In the genomic region with DNA sequence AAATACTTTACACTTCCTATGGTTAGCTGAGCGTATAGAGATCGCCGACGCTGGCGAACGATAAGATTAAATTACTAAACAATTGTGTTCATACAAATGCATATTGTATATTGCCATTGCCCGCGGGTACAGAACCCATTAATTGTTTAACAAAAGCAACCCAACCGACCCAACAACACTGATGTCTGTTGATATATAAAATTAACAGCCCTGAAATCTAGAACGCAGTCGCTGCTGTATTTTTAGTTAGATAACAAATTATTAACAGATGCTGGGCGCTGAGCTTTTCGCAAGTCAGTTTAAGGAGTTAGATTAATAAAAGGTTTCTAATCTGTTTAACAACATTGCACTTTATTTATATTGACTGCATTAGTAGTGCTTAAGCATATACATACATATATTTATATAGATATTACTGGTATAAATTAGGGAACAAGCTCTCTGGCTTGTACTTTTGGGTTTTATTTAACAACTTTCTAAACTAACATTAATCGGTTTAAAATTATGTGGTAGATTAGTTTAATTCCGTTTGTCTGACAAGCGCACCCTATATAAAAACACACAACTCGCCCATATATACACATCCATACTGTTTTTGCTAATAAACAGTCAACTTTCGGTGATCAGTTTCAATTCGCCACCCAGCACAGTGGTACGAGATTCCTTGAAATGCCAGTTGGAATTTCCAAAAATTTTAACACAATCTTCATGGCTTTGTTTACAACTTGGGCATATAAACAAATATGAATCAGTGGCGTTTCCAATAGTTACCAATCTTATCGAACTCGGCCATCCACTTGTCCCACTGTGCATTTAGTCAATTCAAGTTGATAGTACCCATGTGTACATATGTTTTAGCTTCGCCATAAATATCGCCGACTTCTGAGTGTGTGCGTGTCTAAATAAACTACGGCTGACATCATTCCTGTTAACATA, we compare ENCODE assay signal across 5 fruit fly cellular contexts.
A peak's percentile ranks its signal among the peaks of the same experiment; 100 is the strongest.
TF ChIP-seq lines count a peak whose summit lies in the region.

No protein-coding gene starts in this region.

- TF ChIP-seq CTCF in whole organism, embryonic (GFP tag; optimal IDR thresholded peaks at IDR 0.05; lab: Kevin White, UChicago), result no peak

TF ChIP-seq in whole organism, adult, 20 proteins besides CTCF, POLR2A, EP300 and RAD21 (continues in another document):
- TF ChIP-seq CG11617 (GFP tag; optimal IDR thresholded peaks at IDR 0.05; lab: Kevin White, UChicago), result peak; percentile 60
- TF ChIP-seq ovo (GFP tag; optimal IDR thresholded peaks at IDR 0.05; lab: Kevin White, UChicago), result no peak
- TF ChIP-seq pad (GFP tag; optimal IDR thresholded peaks at IDR 0.05; lab: Kevin White, UChicago), result peak; percentile 64
- peak; percentile 14 for TF ChIP-seq CG1620 (GFP tag; optimal IDR thresholded peaks at IDR 0.05; lab: Kevin White, UChicago)
- TF ChIP-seq CG7045 (GFP tag; optimal IDR thresholded peaks at IDR 0.05; lab: Kevin White, UChicago), result peak; percentile 96
- peak; percentile 40 for TF ChIP-seq bab1 (GFP tag; optimal IDR thresholded peaks at IDR 0.05; lab: Kevin White, UChicago)
- TF ChIP-seq cnc (optimal IDR thresholded peaks at IDR 0.05; lab: Kevin White, UChicago), result no peak
- peak; percentile 95 for TF ChIP-seq CG12768 (GFP tag; optimal IDR thresholded peaks at IDR 0.05; lab: Kevin White, UChicago)
- TF ChIP-seq Hr96 (GFP tag; optimal IDR thresholded peaks at IDR 0.05; lab: Kevin White, UChicago), result peak; percentile 94
- peak; percentile 90 for TF ChIP-seq Clk (GFP tag; optimal IDR thresholded peaks at IDR 0.05; lab: Kevin White, UChicago)
- TF ChIP-seq kay (GFP tag; lab: Kevin White, UChicago; ENCODE audit: borderline replicate concordance), result peak; percentile 91
- peak; percentile 92 for TF ChIP-seq CG33017 (tag; optimal IDR thresholded peaks at IDR 0.05; lab: Kevin White, UChicago)
- no peak for TF ChIP-seq CG5204 (GFP tag; optimal IDR thresholded peaks at IDR 0.05; lab: Kevin White, UChicago)
- peak; percentile 50 for TF ChIP-seq tj (GFP tag; optimal IDR thresholded peaks at IDR 0.05; lab: Kevin White, UChicago)
- TF ChIP-seq CG14711 (tag; optimal IDR thresholded peaks at IDR 0.05; lab: Kevin White, UChicago), result peak; percentile 86
- TF ChIP-seq toe (GFP tag; optimal IDR thresholded peaks at IDR 0.05; lab: Kevin White, UChicago), result no peak

TF ChIP-seq in whole organism, embryonic, 481 proteins besides CTCF, POLR2A, EP300 and RAD21 (continues in another document):
- TF ChIP-seq Ets97D (GFP tag; optimal IDR thresholded peaks at IDR 0.05; lab: Kevin White, UChicago) (peak; percentile 78), Mes4 (GFP tag; optimal IDR thresholded peaks at IDR 0.05; lab: Kevin White, UChicago) (peak; percentile 55), CG9932 (GFP tag; IDR thresholded peaks at IDR 0.05; lab: Robert Waterston, UW) (peak; percentile 91), CG2678 (tag; optimal IDR thresholded peaks at IDR 0.05; lab: Kevin White, UChicago) (peak; percentile 91), ind (GFP tag; optimal IDR thresholded peaks at IDR 0.05; lab: Kevin White, UChicago) (peak; percentile 95), NFAT (GFP tag; IDR thresholded peaks at IDR 0.05; lab: Robert Waterston, UW) (peak; percentile 95), NC2α (GFP tag; optimal IDR thresholded peaks at IDR 0.05; lab: Kevin White, UChicago) (peak; percentile 21), CG11723 (GFP tag; optimal IDR thresholded peaks at IDR 0.05; lab: Kevin White, UChicago) (no peak), CG34224 (GFP tag; IDR thresholded peaks at IDR 0.05; lab: Robert Waterston, UW; ENCODE audit: partially characterized antibody) (no peak), Doc2 (GFP tag; IDR thresholded peaks at IDR 0.05; lab: Robert Waterston, UW) (peak; percentile 83), CG5245 (GFP tag; optimal IDR thresholded peaks at IDR 0.05; lab: Kevin White, UChicago) (peak; percentile 82), CG43689 (GFP tag; IDR thresholded peaks at IDR 0.05; lab: Robert Waterston, UW) (peak; percentile 72), phol (tag; optimal IDR thresholded peaks at IDR 0.05; lab: Kevin White, UChicago) (peak; percentile 75), zen (tag; optimal IDR thresholded peaks at IDR 0.05; lab: Kevin White, UChicago) (peak; percentile 66), Med (GFP tag; lab: Kevin White, UChicago) (peak; percentile 100), CG31365 (tag; optimal IDR thresholded peaks at IDR 0.05; lab: Kevin White, UChicago) (peak; percentile 78)

TF ChIP-seq in whole organism, prepupa, 60 proteins besides CTCF, POLR2A, EP300 and RAD21 (continues in another document):
- TF ChIP-seq esn (GFP tag; optimal IDR thresholded peaks at IDR 0.05; lab: Kevin White, UChicago), result peak; percentile 87
- no peak for TF ChIP-seq Smox (GFP tag; optimal IDR thresholded peaks at IDR 0.05; lab: Kevin White, UChicago)
- peak; percentile 28 for TF ChIP-seq fd59A (GFP tag; optimal IDR thresholded peaks at IDR 0.05; lab: Kevin White, UChicago)
- peak; percentile 88 for TF ChIP-seq net (GFP tag; optimal IDR thresholded peaks at IDR 0.05; lab: Kevin White, UChicago)
- TF ChIP-seq Sox102F (GFP tag; optimal IDR thresholded peaks at IDR 0.05; lab: Kevin White, UChicago), result no peak
- TF ChIP-seq CG11762 (GFP tag; optimal IDR thresholded peaks at IDR 0.05; lab: Kevin White, UChicago; ENCODE audit: insufficient read depth), result peak; percentile 88
- TF ChIP-seq Blimp-1 (GFP tag; optimal IDR thresholded peaks at IDR 0.05; lab: Kevin White, UChicago), result peak; percentile 27
- peak; percentile 12 for TF ChIP-seq Hr38 (GFP tag; optimal IDR thresholded peaks at IDR 0.05; lab: Kevin White, UChicago)
- no peak for TF ChIP-seq CG6808 (GFP tag; optimal IDR thresholded peaks at IDR 0.05; lab: Kevin White, UChicago)
- TF ChIP-seq CG4318 (GFP tag; optimal IDR thresholded peaks at IDR 0.05; lab: Kevin White, UChicago), result peak; percentile 68
- TF ChIP-seq vri (GFP tag; optimal IDR thresholded peaks at IDR 0.05; lab: Kevin White, UChicago), result peak; percentile 88
- TF ChIP-seq CG6792 (GFP tag; optimal IDR thresholded peaks at IDR 0.05; lab: Kevin White, UChicago), result peak; percentile 84
- TF ChIP-seq OdsH (GFP tag; optimal IDR thresholded peaks at IDR 0.05; lab: Kevin White, UChicago), result peak; percentile 87
- TF ChIP-seq CG16779 (tag; optimal IDR thresholded peaks at IDR 0.05; lab: Kevin White, UChicago), result peak; percentile 83
- TF ChIP-seq CG31627 (GFP tag; optimal IDR thresholded peaks at IDR 0.05; lab: Kevin White, UChicago), result peak; percentile 85
- TF ChIP-seq dsx (GFP tag; optimal IDR thresholded peaks at IDR 0.05; lab: Kevin White, UChicago; ENCODE audit: poor library complexity, severe bottlenecking), result no peak

TF ChIP-seq in whole organism, pupa, 21 proteins besides CTCF, POLR2A, EP300 and RAD21 (continues in another document):
- TF ChIP-seq CG8159 (tag; optimal IDR thresholded peaks at IDR 0.05; lab: Kevin White, UChicago), result no peak
- TF ChIP-seq CG9948 (tag; optimal IDR thresholded peaks at IDR 0.05; lab: Kevin White, UChicago), result peak; percentile 76
- peak; percentile 91 for TF ChIP-seq Pif1A (GFP tag; optimal IDR thresholded peaks at IDR 0.05; lab: Kevin White, UChicago)
- TF ChIP-seq CG12605 (GFP tag; IDR thresholded peaks at IDR 0.05; lab: Robert Waterston, UW), result peak; percentile 88
- TF ChIP-seq CG8301 (tag; optimal IDR thresholded peaks at IDR 0.05; lab: Kevin White, UChicago), result peak; percentile 84
- TF ChIP-seq D1 (tag; optimal IDR thresholded peaks at IDR 0.05; lab: Kevin White, UChicago), result no peak
- TF ChIP-seq gl (tag; optimal IDR thresholded peaks at IDR 0.05; lab: Kevin White, UChicago), result peak; percentile 62
- no peak for TF ChIP-seq CG15710 (tag; optimal IDR thresholded peaks at IDR 0.05; lab: Kevin White, UChicago)
- TF ChIP-seq CG14655 (GFP tag; optimal IDR thresholded peaks at IDR 0.05; lab: Kevin White, UChicago), result no peak
- TF ChIP-seq EcR (GFP tag; optimal IDR thresholded peaks at IDR 0.05; lab: Kevin White, UChicago), result no peak
- TF ChIP-seq CG10348 (GFP tag; IDR thresholded peaks at IDR 0.05; lab: Robert Waterston, UW), result peak; percentile 71
- peak; percentile 96 for TF ChIP-seq Ets98B (GFP tag; IDR thresholded peaks at IDR 0.05; lab: Robert Waterston, UW)
- peak; percentile 80 for TF ChIP-seq rn (GFP tag; IDR thresholded peaks at IDR 0.05; lab: Robert Waterston, UW)
- TF ChIP-seq Snoo (tag; optimal IDR thresholded peaks at IDR 0.05; lab: Kevin White, UChicago), result peak; percentile 79
- TF ChIP-seq fd96Ca (GFP tag; IDR thresholded peaks at IDR 0.05; lab: Robert Waterston, UW), result peak; percentile 97
- TF ChIP-seq CG13204 (GFP tag; optimal IDR thresholded peaks at IDR 0.05; lab: Kevin White, UChicago), result no peak
- TF ChIP-seq CG17806 (tag; optimal IDR thresholded peaks at IDR 0.05; lab: Kevin White, UChicago), result peak; percentile 82
- no peak for TF ChIP-seq Pif1B (GFP tag; optimal IDR thresholded peaks at IDR 0.05; lab: Kevin White, UChicago)
- TF ChIP-seq CG34367 (tag; optimal IDR thresholded peaks at IDR 0.05; lab: Kevin White, UChicago), result no peak

TF ChIP-seq in whole organism, wandering third instar larva, 38 proteins besides CTCF, POLR2A, EP300 and RAD21 (continues in another document):
- TF ChIP-seq Sp1 (GFP tag; optimal IDR thresholded peaks at IDR 0.05; lab: Kevin White, UChicago) (peak; percentile 87), Hnf4 (GFP tag; optimal IDR thresholded peaks at IDR 0.05; lab: Kevin White, UChicago) (peak; percentile 94), ey (GFP tag; optimal IDR thresholded peaks at IDR 0.05; lab: Kevin White, UChicago) (peak; percentile 94), foxo (GFP tag; optimal IDR thresholded peaks at IDR 0.05; lab: Kevin White, UChicago) (peak; percentile 95), GATAd (GFP tag; optimal IDR thresholded peaks at IDR 0.05; lab: Kevin White, UChicago) (peak; percentile 77), N (GFP tag; optimal IDR thresholded peaks at IDR 0.05; lab: Kevin White, UChicago) (no peak), Jra (GFP tag; optimal IDR thresholded peaks at IDR 0.05; lab: Kevin White, UChicago) (peak; percentile 88), dmrt93B (GFP tag; optimal IDR thresholded peaks at IDR 0.05; lab: Kevin White, UChicago) (peak; percentile 81), lola (GFP tag; optimal IDR thresholded peaks at IDR 0.05; lab: Kevin White, UChicago) (no peak), Dif (GFP tag; optimal IDR thresholded peaks at IDR 0.05; lab: Kevin White, UChicago; ENCODE audit: partially characterized antibody) (no peak), dl (GFP tag; optimal IDR thresholded peaks at IDR 0.05; lab: Kevin White, UChicago; ENCODE audit: insufficient read depth in 1 of 2, partially characterized antibody in 2 of 2) (no peak), CG9705 (GFP tag; optimal IDR thresholded peaks at IDR 0.05; lab: Kevin White, UChicago) (peak; percentile 68), rgr (GFP tag; optimal IDR thresholded peaks at IDR 0.05; lab: Kevin White, UChicago) (peak; percentile 96), h (GFP tag; optimal IDR thresholded peaks at IDR 0.05; lab: Kevin White, UChicago) (peak; percentile 99), Mio (GFP tag; optimal IDR thresholded peaks at IDR 0.05; lab: Kevin White, UChicago) (peak; percentile 65), fru (GFP tag; optimal IDR thresholded peaks at IDR 0.05; lab: Kevin White, UChicago) (peak; percentile 97), Hr83 (GFP tag; optimal IDR thresholded peaks at IDR 0.05; lab: Kevin White, UChicago; ENCODE audit: poor library complexity, severe bottlenecking) (peak; percentile 96), psq (GFP tag; optimal IDR thresholded peaks at IDR 0.05; lab: Kevin White, UChicago) (peak; percentile 86), sv (GFP tag; optimal IDR thresholded peaks at IDR 0.05; lab: Kevin White, UChicago) (peak; percentile 65)
